Worm (Caenorhabditis elegans): ENCODE data around the gene rab-35.
A peak's percentile ranks its signal among the peaks of the same experiment; 100 is the strongest.

The rab-35 gene

DNA sequence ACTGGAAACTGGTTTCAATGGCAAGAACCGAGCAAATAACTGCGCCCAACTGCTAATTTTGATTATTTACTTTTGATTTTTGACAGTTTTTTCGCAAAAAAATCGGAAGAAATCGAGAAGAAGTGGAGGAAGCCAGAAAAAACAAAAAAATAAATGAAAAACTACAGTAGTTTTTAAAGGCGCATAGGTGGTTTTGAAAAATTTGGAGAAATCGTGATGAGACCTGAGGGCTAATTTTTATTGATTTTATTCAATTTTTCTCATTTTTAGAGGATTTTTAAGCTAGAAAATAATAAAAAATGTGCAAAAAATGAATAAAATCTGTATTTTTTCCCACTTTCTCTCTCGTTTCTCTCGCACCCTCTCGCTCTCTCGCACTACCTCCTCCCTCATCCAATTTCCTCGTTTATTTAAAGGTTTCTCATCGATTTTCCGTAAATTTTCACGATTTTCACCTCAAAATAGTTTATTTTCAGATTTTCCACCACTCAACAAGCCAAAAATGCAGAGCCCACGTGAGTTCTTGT is 36.7 kb downstream of the rab-35 start, which contains the start of gene Y47D3A.20:
Gene Y47D3A.20 (plus strand): TSS at position 477 of the 527 bp plus-strand sequence.
- no peak for TF ChIP-seq nhr-48 (tag; optimal IDR thresholded peaks at IDR 0.05)
- no peak for TF ChIP-seq aha-1 (tag)
- no peak for TF ChIP-seq hlh-30 (tag; optimal IDR thresholded peaks at IDR 0.05; ENCODE audit: insufficient read depth)
- TF ChIP-seq ctbp-1 (GFP tag; IDR thresholded peaks at IDR 0.05): no peak
- no peak for TF ChIP-seq F49E8.2 (tag; optimal IDR thresholded peaks at IDR 0.05; ENCODE audit: borderline replicate concordance)
- no peak for TF ChIP-seq dmd-6 (GFP tag; IDR thresholded peaks at IDR 0.05)
- no peak for TF ChIP-seq hlh-11 (tag; optimal IDR thresholded peaks at IDR 0.05)
- no peak for TF ChIP-seq ces-1 (GFP tag; optimal IDR thresholded peaks at IDR 0.05)
- TF ChIP-seq php-3 (GFP tag; IDR thresholded peaks at IDR 0.05): no peak
- TF ChIP-seq daf-12 (tag; optimal IDR thresholded peaks at IDR 0.05): no peak
- TF ChIP-seq ama-1 (optimal IDR thresholded peaks at IDR 0.05): no peak
- TF ChIP-seq nhr-77 (tag; optimal IDR thresholded peaks at IDR 0.05): no peak
- no peak for TF ChIP-seq mdl-1 (tag; optimal IDR thresholded peaks at IDR 0.05)
- TF ChIP-seq nhr-25 (tag; optimal IDR thresholded peaks at IDR 0.05; ENCODE audit: borderline replicate concordance, insufficient read depth): no peak
- TF ChIP-seq F44E2.7 (GFP tag; IDR thresholded peaks at IDR 0.05): no peak

DNA sequence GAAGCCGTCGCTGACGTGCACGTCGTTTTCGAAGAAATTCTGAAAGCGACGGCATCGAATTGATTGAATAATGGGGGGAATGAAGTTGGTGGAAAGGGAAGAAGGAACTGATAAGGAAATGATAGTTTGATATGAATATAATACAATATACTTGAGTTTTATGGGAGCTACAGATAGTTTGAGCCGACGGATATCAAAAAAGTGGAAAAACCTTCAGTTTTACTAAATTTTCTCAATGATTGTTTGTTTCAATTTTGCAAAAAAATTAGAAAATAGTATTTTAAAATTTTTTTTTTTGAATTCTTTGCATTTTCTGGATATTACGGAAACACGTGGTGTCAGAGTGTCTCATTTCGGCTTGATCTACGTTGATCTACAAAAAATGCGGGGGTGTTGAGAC is 40.6 kb downstream of the rab-35 start, which contains the start of gene obr-1:
Gene obr-1 (minus strand): TSS at position 101 of the 400 bp plus-strand sequence.
- TF ChIP-seq nhr-28 (tag; optimal IDR thresholded peaks at IDR 0.05): peak; percentile 18
- TF ChIP-seq fkh-10 (GFP tag; optimal IDR thresholded peaks at IDR 0.05): no peak

DNA sequence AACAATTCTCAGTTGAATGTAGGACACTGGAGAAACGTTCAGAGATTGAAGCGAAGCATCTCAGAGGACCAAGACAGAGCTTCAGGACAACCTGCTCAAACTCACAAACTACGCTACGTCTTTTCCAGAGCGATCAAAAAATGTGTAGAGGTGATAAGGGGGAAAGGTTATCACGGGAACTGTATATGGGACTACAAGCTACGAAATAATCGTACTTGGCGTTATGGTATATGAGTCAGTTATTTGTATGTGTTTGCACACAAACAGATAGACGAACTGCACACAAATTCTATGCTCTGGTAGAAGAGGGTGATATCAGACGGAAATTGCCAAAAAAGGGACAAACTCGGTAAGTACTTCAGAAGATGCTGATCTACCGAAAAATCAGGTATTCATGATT is 42.2 kb downstream of the rab-35 start:
- TF ChIP-seq set-16 (GFP tag; IDR thresholded peaks at IDR 0.05) (no peak), F44E2.7 (GFP tag; IDR thresholded peaks at IDR 0.05) (no peak), fkh-10 (GFP tag; optimal IDR thresholded peaks at IDR 0.05) (no peak), dmd-6 (GFP tag; IDR thresholded peaks at IDR 0.05) (peak; percentile 20; the same call in 1 of the 2 replicates), daf-19 (GFP tag; conservative IDR thresholded peaks at IDR 0.05) (no peak), nhr-48 (tag; optimal IDR thresholded peaks at IDR 0.05) (no peak), nhr-28 (tag; optimal IDR thresholded peaks at IDR 0.05) (peak; percentile 99), mxl-3 (GFP tag; optimal IDR thresholded peaks at IDR 0.05) (no peak), daf-16 (GFP tag; optimal IDR thresholded peaks at IDR 0.05) (no peak), daf-16 (tag; optimal IDR thresholded peaks at IDR 0.05) (peak; percentile 30), zip-11 (GFP tag; IDR thresholded peaks at IDR 0.05) (no peak), ztf-7 (tag; optimal IDR thresholded peaks at IDR 0.05) (no peak), ceh-44 (GFP tag; IDR thresholded peaks at IDR 0.05) (no peak)

DNA sequence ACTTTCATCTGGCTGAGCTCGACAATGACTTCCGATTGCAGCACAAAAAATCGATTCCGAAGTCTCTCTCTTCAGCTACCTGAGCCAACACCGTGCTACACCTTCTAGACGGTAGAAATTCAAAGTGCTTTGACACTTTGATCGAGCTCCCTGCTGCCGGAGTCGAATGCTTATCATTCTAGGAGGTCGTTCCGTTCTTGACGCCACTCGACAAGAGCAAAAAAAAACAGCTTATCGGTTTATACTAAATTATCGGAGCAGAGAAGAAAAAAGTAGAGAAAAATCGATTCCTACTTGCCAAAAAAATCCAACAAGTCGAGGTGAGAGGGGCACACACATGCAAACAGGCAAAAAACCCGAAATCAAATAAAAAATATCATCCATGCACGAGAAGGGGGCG is 42.8 kb downstream of the rab-35 start:
- 0 out of 2 replicates have a peak, but pooled peaks have one; percentile 5 for TF ChIP-seq tra-1 (GFP tag; IDR thresholded peaks at IDR 0.05)
- TF ChIP-seq dmd-6 (GFP tag; IDR thresholded peaks at IDR 0.05): peak; percentile 66
- peak; percentile 8 for TF ChIP-seq hlh-11 (tag; optimal IDR thresholded peaks at IDR 0.05)
- TF ChIP-seq pqm-1 (tag; optimal IDR thresholded peaks at IDR 0.05): peak; percentile 36
- TF ChIP-seq daf-16 (GFP tag; optimal IDR thresholded peaks at IDR 0.05): no peak
- peak; percentile 24 for TF ChIP-seq daf-16 (tag; optimal IDR thresholded peaks at IDR 0.05)
- peak; percentile 61 for TF ChIP-seq nhr-28 (tag; optimal IDR thresholded peaks at IDR 0.05)
- TF ChIP-seq mxl-3 (GFP tag; optimal IDR thresholded peaks at IDR 0.05): no peak
- TF ChIP-seq F26F4.8 (GFP tag; conservative IDR thresholded peaks at IDR 0.05): no peak
- TF ChIP-seq nhr-48 (tag; optimal IDR thresholded peaks at IDR 0.05): peak; percentile 3
- TF ChIP-seq lin-15B (tag; optimal IDR thresholded peaks at IDR 0.05): no peak

DNA sequence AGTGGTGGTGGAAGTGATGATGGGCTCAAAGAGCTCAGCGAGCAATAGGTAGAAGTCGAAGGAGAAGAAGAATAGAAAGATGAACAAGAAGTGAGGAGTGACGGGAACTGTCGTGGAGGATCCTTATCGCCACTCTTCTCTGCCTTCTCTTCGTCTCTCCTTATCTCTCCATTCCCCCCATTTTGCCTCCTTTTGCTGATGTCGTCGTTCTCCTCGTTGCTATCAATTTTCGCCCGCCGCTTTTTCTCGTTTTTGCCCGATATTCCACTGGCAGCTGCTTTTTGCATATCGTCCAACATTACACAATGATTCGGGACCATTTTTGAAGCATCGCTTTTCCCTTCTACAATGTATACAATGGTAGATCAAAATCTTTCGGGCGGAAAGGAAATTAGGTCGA is 44.0 kb downstream of the rab-35 start:
- peak; percentile 70 for TF ChIP-seq nhr-28 (tag; optimal IDR thresholded peaks at IDR 0.05)
- peak; percentile 62 for TF ChIP-seq pqm-1 (tag; optimal IDR thresholded peaks at IDR 0.05)
- peak in 1 of 2 experiments; percentile 86 for TF ChIP-seq unc-62 (GFP tag; optimal IDR thresholded peaks at IDR 0.05 in 1 of 2)
- TF ChIP-seq unc-62 (tag; optimal IDR thresholded peaks at IDR 0.05): no peak
- TF ChIP-seq Y48G9A.11 (GFP tag; IDR thresholded peaks at IDR 0.05): no peak
- TF ChIP-seq vab-7 (GFP tag; IDR thresholded peaks at IDR 0.05): no peak
- peak; percentile 63 for TF ChIP-seq dmd-6 (GFP tag; IDR thresholded peaks at IDR 0.05)
- no peak for TF ChIP-seq Y5F2A.4 (GFP tag; optimal IDR thresholded peaks at IDR 0.05)
- TF ChIP-seq daf-8 (GFP tag; IDR thresholded peaks at IDR 0.05): no peak
- no peak for TF ChIP-seq daf-16 (GFP tag; optimal IDR thresholded peaks at IDR 0.05)
- TF ChIP-seq daf-16 (tag; optimal IDR thresholded peaks at IDR 0.05): peak; percentile 14
- TF ChIP-seq spr-3 (GFP tag; optimal IDR thresholded peaks at IDR 0.05): no peak
- TF ChIP-seq hlh-11 (tag; optimal IDR thresholded peaks at IDR 0.05): peak; percentile 28
- no peak for TF ChIP-seq skn-1 (tag; optimal IDR thresholded peaks at IDR 0.05)
- TF ChIP-seq mes-2 (tag; optimal IDR thresholded peaks at IDR 0.05; ENCODE audit: poor library complexity, severe bottlenecking): peak; percentile 3
- no peak for TF ChIP-seq lin-29 (GFP tag; IDR thresholded peaks at IDR 0.05)
- TF ChIP-seq mxl-3 (GFP tag; optimal IDR thresholded peaks at IDR 0.05): peak; percentile 38
- no peak for TF ChIP-seq ceh-44 (GFP tag; IDR thresholded peaks at IDR 0.05)

All from whole organism, L4 larva.